Worm (Caenorhabditis elegans) whole organism, L2 larva: Measurements from ENCODE around the gene srg-36.

ENCODE experiments used
- C34F6.9 ChIP-seq: fragments of 150-350 bp; optimal IDR thresholded peaks from 2 replicates; lab custom pipeline; 2014; ENCODE audit warnings: missing biosample characterization, missing genetic modification characterization
- F13H6.1 ChIP-seq: sonication (generic microtip); optimal IDR thresholded peaks from 2 replicates; lab custom pipeline; 2016; ENCODE audit warnings: missing genetic modification characterization, missing compliant biosample characterization
- R02D3.7 ChIP-seq: fragments of 150-350 bp; optimal IDR thresholded peaks from 2 replicates; lab custom pipeline; 2014; ENCODE audit warnings: missing biosample characterization, missing genetic modification characterization
- ZK546.5 ChIP-seq: sonication (generic microtip); optimal IDR thresholded peaks from 2 replicates; lab custom pipeline; 2017; ENCODE audit warnings: missing biosample characterization, missing genetic modification characterization
- alr-1 ChIP-seq: fragments of 150-350 bp; optimal IDR thresholded peaks from 2 replicates; lab custom pipeline; 2014; ENCODE audit warnings: missing biosample characterization, missing genetic modification characterization
- aly-2 ChIP-seq: fragments of 150-350 bp; optimal IDR thresholded peaks from 2 replicates; lab custom pipeline; 2014; ENCODE audit warnings: missing biosample characterization, missing genetic modification characterization
- ama-1 ChIP-seq: fragments of 150-350 bp; optimal IDR thresholded peaks from 2 replicates; lab custom pipeline; 2018; ENCODE audit warnings: inconsistent platforms
- blmp-1 ChIP-seq: sonication (generic microtip); optimal IDR thresholded peaks from 2 replicates; lab custom pipeline; 2017; ENCODE audit warnings: missing genetic modification characterization, mild to moderate bottlenecking, missing compliant biosample characterization, antibody characterized with exemption, moderate library complexity; ENCODE audit not compliant: insufficient read depth
- ceh-16 ChIP-seq: fragments of 150-350 bp; optimal IDR thresholded peaks from 2 replicates; lab custom pipeline; 2014; ENCODE audit warnings: missing biosample characterization, missing genetic modification characterization
- ceh-82 ChIP-seq: fragments of 150-350 bp; optimal IDR thresholded peaks from 2 replicates; lab custom pipeline; 2014; ENCODE audit warnings: missing biosample characterization, missing genetic modification characterization
- crh-2 ChIP-seq: sonication (generic microtip); optimal IDR thresholded peaks from 2 replicates; lab custom pipeline; 2017; ENCODE audit warnings: missing biosample characterization, missing genetic modification characterization
- dmd-4 ChIP-seq: sonication (generic microtip); optimal IDR thresholded peaks from 2 replicates; lab custom pipeline; 2017; ENCODE audit warnings: missing biosample characterization, missing genetic modification characterization
- egl-27 ChIP-seq: sonication (generic microtip); optimal IDR thresholded peaks from 3 replicates; lab custom pipeline; 2017; ENCODE audit warnings: missing biosample characterization, missing genetic modification reagents, missing genetic modification characterization
- elt-1 ChIP-seq: fragments of 150-350 bp; optimal IDR thresholded peaks from 2 replicates; lab custom pipeline; 2014; ENCODE audit warnings: missing biosample characterization, missing genetic modification characterization
- elt-3 ChIP-seq: sonication (generic microtip); optimal IDR thresholded peaks from 2 replicates; lab custom pipeline; 2017; ENCODE audit warnings: missing biosample characterization, missing genetic modification characterization
- fos-1 ChIP-seq: fragments of 150-350 bp; optimal IDR thresholded peaks from 2 replicates; lab custom pipeline; 2014; ENCODE audit warnings: missing biosample characterization, missing genetic modification characterization
- gmeb-1 ChIP-seq: fragments of 150-350 bp; optimal IDR thresholded peaks from 2 replicates; lab custom pipeline; 2014; ENCODE audit warnings: missing biosample characterization, missing genetic modification characterization
- lin-11 ChIP-seq: fragments of 150-350 bp; sonication (generic microtip); optimal IDR thresholded peaks from 2 replicates; lab custom pipeline; 2014; ENCODE audit warnings: missing biosample characterization, missing genetic modification characterization, inconsistent platforms, mixed read lengths
- lin-13 ChIP-seq: fragments of 150-350 bp; optimal IDR thresholded peaks from 2 replicates; lab custom pipeline; 2014; ENCODE audit warnings: missing biosample characterization, missing genetic modification reagents, missing genetic modification characterization
- lsy-2 ChIP-seq, 2 experiments: fragments of 150-350 bp in 1 of 2; sonication (generic microtip) in 1 of 2; optimal IDR thresholded peaks; 2 replicates each; lab custom pipeline; 2014 to 2017; ENCODE audit warnings: missing biosample characterization in 2 of 2, missing genetic modification characterization in 2 of 2
- mab-5 ChIP-seq: fragments of 150-350 bp; optimal IDR thresholded peaks from 2 replicates; lab custom pipeline; 2014; ENCODE audit warnings: missing biosample characterization, missing genetic modification characterization
- mbf-1 ChIP-seq: sonication (generic microtip); optimal IDR thresholded peaks from 2 replicates; lab custom pipeline; 2017; ENCODE audit warnings: missing biosample characterization, missing genetic modification characterization
- nhr-12 ChIP-seq: fragments of 150-350 bp; optimal IDR thresholded peaks from 2 replicates; lab custom pipeline; 2014; ENCODE audit warnings: missing biosample characterization, missing genetic modification characterization
- nhr-129 ChIP-seq: fragments of 150-350 bp; optimal IDR thresholded peaks from 2 replicates; lab custom pipeline; 2014; ENCODE audit warnings: missing biosample characterization, missing genetic modification characterization
- nhr-25 ChIP-seq: fragments of 150-350 bp; sonication (generic microtip); optimal IDR thresholded peaks from 3 replicates; lab custom pipeline; 2014; ENCODE audit warnings: missing biosample characterization, missing genetic modification characterization
- nhr-6 ChIP-seq: fragments of 150-350 bp; optimal IDR thresholded peaks from 2 replicates; lab custom pipeline; 2014; ENCODE audit warnings: missing biosample characterization, missing genetic modification characterization
- peb-1 ChIP-seq: fragments of 150-350 bp; optimal IDR thresholded peaks from 2 replicates; lab custom pipeline; 2014; ENCODE audit warnings: missing biosample characterization, missing genetic modification characterization
- sem-4 ChIP-seq: fragments of 150-350 bp; optimal IDR thresholded peaks from 2 replicates; lab custom pipeline; 2014; ENCODE audit warnings: missing biosample characterization, missing genetic modification reagents, missing genetic modification characterization
- skn-1 ChIP-seq: sonication (generic microtip); optimal IDR thresholded peaks from 2 replicates; lab custom pipeline; 2017; ENCODE audit warnings: missing biosample characterization, missing genetic modification characterization
- sma-3 ChIP-seq: sonication (generic microtip); optimal IDR thresholded peaks from 2 replicates; lab custom pipeline; 2016; ENCODE audit warnings: missing genetic modification reagents, missing genetic modification characterization, missing compliant biosample characterization
- sma-9 ChIP-seq, 2 experiments: fragments of 150-350 bp in 1 of 2; sonication (generic microtip) in 1 of 2; optimal IDR thresholded peaks; 2 replicates each; lab custom pipeline; 2014 to 2016; ENCODE audit warnings: missing genetic modification characterization in 2 of 2, mild to moderate bottlenecking in 1 of 2, missing biosample characterization in 1 of 2, missing compliant biosample characterization in 1 of 2, missing genetic modification reagents in 1 of 2, moderate library complexity in 1 of 2
- snpc-4 ChIP-seq: fragments of 150-350 bp; optimal IDR thresholded peaks from 2 replicates; lab custom pipeline; 2014; ENCODE audit warnings: missing biosample characterization, missing genetic modification characterization
- unc-55 ChIP-seq: fragments of 150-350 bp; sonication (generic microtip); optimal IDR thresholded peaks from 3 replicates; lab custom pipeline; 2014; ENCODE audit warnings: missing biosample characterization, missing genetic modification reagents, missing genetic modification characterization
- unc-62 ChIP-seq: fragments of 150-350 bp; optimal IDR thresholded peaks from 2 replicates; lab custom pipeline; 2014; ENCODE audit warnings: missing biosample characterization, missing genetic modification reagents, missing genetic modification characterization
- zag-1 ChIP-seq: fragments of 150-350 bp; optimal IDR thresholded peaks from 2 replicates; lab custom pipeline; 2014; ENCODE audit warnings: missing biosample characterization, missing genetic modification characterization
- ztf-1 ChIP-seq: fragments of 200-800 bp; sonication (Bioruptor generic); conservative IDR thresholded peaks from 2 replicates; pipeline ENCODE4 v1.3.6; 2022; ENCODE audit warnings: missing genetic modification characterization, missing compliant biosample characterization
- ztf-11 ChIP-seq: sonication (generic microtip); optimal IDR thresholded peaks from 2 replicates; lab custom pipeline; 2017; ENCODE audit warnings: missing biosample characterization, missing genetic modification characterization
- ztf-4 ChIP-seq: fragments of 150-350 bp; optimal IDR thresholded peaks from 2 replicates; lab custom pipeline; 2014; ENCODE audit warnings: missing biosample characterization, missing genetic modification characterization

The srg-36 gene

ce11 chrX:14185631-14186030 lies 48.6 kb downstream of the srg-36 start:
- no peak for TF ChIP-seq mbf-1
- no peak for TF ChIP-seq skn-1
- TF ChIP-seq dmd-4 (tag; lab: Kevin White, UChicago): no peak
- TF ChIP-seq zag-1 (tag; lab: Kevin White, UChicago): no peak
- TF ChIP-seq lin-13 (GFP tag; lab: Kevin White, UChicago): no peak
- no peak for TF ChIP-seq mab-5 (tag; lab: Kevin White, UChicago)
- TF ChIP-seq elt-1: no peak
- TF ChIP-seq sma-9 (GFP tag; optimal IDR thresholded peaks at IDR 0.05; lab: Kevin White, UChicago): no peak
- no peak for TF ChIP-seq sma-9 (tag; optimal IDR thresholded peaks at IDR 0.05; lab: Kevin White, UChicago)
- TF ChIP-seq fos-1: no peak
- no peak for TF ChIP-seq unc-55
- no peak for TF ChIP-seq lin-11 (tag; lab: Kevin White, UChicago)
- TF ChIP-seq ztf-4 (tag; lab: Kevin White, UChicago): no peak
- no peak for TF ChIP-seq ceh-82
- TF ChIP-seq alr-1: no peak
- no peak for TF ChIP-seq C34F6.9 (tag; lab: Kevin White, UChicago)
- no peak for TF ChIP-seq aly-2 (tag; lab: Kevin White, UChicago)
- no peak for TF ChIP-seq sma-3 (GFP tag; lab: Kevin White, UChicago)
- TF ChIP-seq blmp-1 (tag; lab: Kevin White, UChicago): no peak
- no peak for TF ChIP-seq nhr-6 (tag; lab: Kevin White, UChicago)
- no peak for TF ChIP-seq peb-1 (tag; lab: Kevin White, UChicago)

ce11 chrX:14182514-14182913 lies 51.8 kb downstream of the srg-36 start:
- TF ChIP-seq zag-1 (tag; lab: Kevin White, UChicago) (no peak), lin-11 (tag; lab: Kevin White, UChicago) (no peak), nhr-12 (tag; lab: Kevin White, UChicago) (no peak), alr-1 (no peak), sma-9 (GFP tag; optimal IDR thresholded peaks at IDR 0.05; lab: Kevin White, UChicago) (no peak), sma-9 (tag; optimal IDR thresholded peaks at IDR 0.05; lab: Kevin White, UChicago) (no peak), ZK546.5 (no peak), nhr-25 (tag; lab: Kevin White, UChicago) (no peak), gmeb-1 (tag; lab: Kevin White, UChicago) (no peak), crh-2 (tag; lab: Kevin White, UChicago) (no peak), elt-3 (tag; lab: Kevin White, UChicago) (no peak), unc-62 (GFP tag; lab: Kevin White, UChicago) (no peak), mab-5 (tag; lab: Kevin White, UChicago) (no peak), ceh-82 (no peak), lsy-2 (tag; optimal IDR thresholded peaks at IDR 0.05; lab: Kevin White, UChicago) (no peak), F13H6.1 (tag; lab: Kevin White, UChicago) (no peak), nhr-6 (tag; lab: Kevin White, UChicago) (no peak), sem-4 (tag; lab: Kevin White, UChicago) (no peak), mbf-1 (no peak), ztf-11 (tag; lab: Kevin White, UChicago) (no peak), ama-1 (no peak)

ce11 chrX:14180151-14180550 lies 54.1 kb downstream of the srg-36 start, which contains the start of gene C37E2.3:
Gene C37E2.3, plus strand, starts transcription at chrX:14180451.
- TF ChIP-seq crh-2 (tag; lab: Kevin White, UChicago) (no peak), ztf-1 (no peak), aly-2 (tag; lab: Kevin White, UChicago) (no peak), snpc-4 (tag; lab: Kevin White, UChicago) (no peak), elt-1 (no peak), lsy-2 (tag; optimal IDR thresholded peaks at IDR 0.05; lab: Kevin White, UChicago) (no peak), sem-4 (tag; lab: Kevin White, UChicago) (no peak), nhr-129 (no peak), egl-27 (no peak), R02D3.7 (no peak), F13H6.1 (tag; lab: Kevin White, UChicago) (no peak), nhr-12 (tag; lab: Kevin White, UChicago) (no peak), mbf-1 (no peak), ceh-16 (tag; lab: Kevin White, UChicago) (no peak), blmp-1 (tag; lab: Kevin White, UChicago) (no peak), ama-1 (no peak)
